Worm (Caenorhabditis elegans): ENCODE data around the gene acr-25.

- TF ChIP-seq lin-11 (tag; optimal IDR thresholded peaks at IDR 0.05) (no peak), syd-9 (tag; optimal IDR thresholded peaks at IDR 0.05) (no peak), gmeb-2 (tag; optimal IDR thresholded peaks at IDR 0.05) (no peak), tbx-2 (tag; optimal IDR thresholded peaks at IDR 0.05) (no peak), pag-3 (tag; optimal IDR thresholded peaks at IDR 0.05; ENCODE audit: borderline replicate concordance) (no peak), ceh-24 (tag; optimal IDR thresholded peaks at IDR 0.05) (no peak), ceh-30 (tag; optimal IDR thresholded peaks at IDR 0.05) (no peak), pat-9 (tag; optimal IDR thresholded peaks at IDR 0.05) (no peak), Y22D7AL.16 (tag; optimal IDR thresholded peaks at IDR 0.05) (no peak)
Observed at ce11 chrIV:6496103-6496502, 32.0 kb downstream of the acr-25 start.

Measured in whole organism, late embryonic.